Fruit fly (Drosophila melanogaster) whole organism, wandering third instar larva: ENCODE results near the gene Capr.

Source experiments
- Abd-B ChIP-seq: fragments of >200 bp; optimal IDR thresholded peaks from 2 replicates; lab custom pipeline; 2017; ENCODE audit warnings: missing biosample characterization, missing genetic modification characterization
- CG32264 ChIP-seq: fragments of 200-800 bp; sonication (Bioruptor generic); optimal IDR thresholded peaks from 2 replicates; lab custom pipeline; 2016; ENCODE audit warnings: missing biosample characterization, missing genetic modification characterization
- CG9705 ChIP-seq: fragments of 200-800 bp; sonication (Bioruptor generic); optimal IDR thresholded peaks from 2 replicates; lab custom pipeline; 2018; ENCODE audit warnings: missing biosample characterization, mild to moderate bottlenecking, missing genetic modification characterization
- CrebA ChIP-seq: fragments of 200-800 bp; sonication (Bioruptor generic); optimal IDR thresholded peaks from 2 replicates; lab custom pipeline; 2016; ENCODE audit warnings: missing biosample characterization, mild to moderate bottlenecking, missing genetic modification characterization, borderline replicate concordance
- Dfd ChIP-seq: fragments of >200 bp; optimal IDR thresholded peaks from 2 replicates; lab custom pipeline; 2017; ENCODE audit warnings: missing biosample characterization, missing genetic modification characterization
- Dif ChIP-seq: fragments of 200-275, 200-300 bp; sonication (Bioruptor generic); optimal IDR thresholded peaks from 2 replicates; lab custom pipeline; 2018; ENCODE audit warnings: missing biosample characterization, missing genetic modification characterization; ENCODE audit not compliant: partially characterized antibody
- HLH106 ChIP-seq: fragments of 200-800 bp; optimal IDR thresholded peaks from 3 replicates; lab custom pipeline; 2019; ENCODE audit warnings: missing biosample characterization, mild to moderate bottlenecking, missing genetic modification characterization, moderate library complexity
- Hnf4 ChIP-seq: fragments of 200-800 bp; sonication (Bioruptor generic); optimal IDR thresholded peaks from 2 replicates; lab custom pipeline; 2016; ENCODE audit warnings: missing biosample characterization, mild to moderate bottlenecking, missing genetic modification characterization
- Hr78 ChIP-seq: fragments of >200 bp; optimal IDR thresholded peaks from 2 replicates; lab custom pipeline; 2017; ENCODE audit warnings: missing biosample characterization, missing genetic modification characterization
- Hr83 ChIP-seq: fragments of 200-300 bp; sonication (Bioruptor generic); optimal IDR thresholded peaks from 2 replicates; lab custom pipeline; 2016; ENCODE audit warnings: missing biosample characterization, mild to moderate bottlenecking, missing genetic modification characterization, moderate library complexity; ENCODE audit not compliant: poor library complexity, severe bottlenecking
- Jra ChIP-seq: sonication (Bioruptor generic); optimal IDR thresholded peaks from 2 replicates; lab custom pipeline; 2016; ENCODE audit warnings: missing biosample characterization, missing genetic modification characterization
- Mio ChIP-seq: sonication (Bioruptor generic); optimal IDR thresholded peaks from 2 replicates; lab custom pipeline; 2016; ENCODE audit warnings: missing biosample characterization, missing genetic modification characterization
- Myc ChIP-seq: fragments of >200 bp; optimal IDR thresholded peaks from 2 replicates; lab custom pipeline; 2017
- OdsH ChIP-seq: fragments of 200-800 bp; sonication (Bioruptor generic); optimal IDR thresholded peaks from 2 replicates; lab custom pipeline; 2016; ENCODE audit warnings: missing biosample characterization, mild to moderate bottlenecking, missing genetic modification characterization
- Rel ChIP-seq, 2 experiments: fragments of 200-800 bp; sonication (Bioruptor generic) in 1 of 2; optimal IDR thresholded peaks; 2 replicates in 1 of 2; 3 replicates in 1 of 2; lab custom pipeline; 2016 to 2019; ENCODE audit warnings: mild to moderate bottlenecking in 2 of 2, missing biosample characterization in 2 of 2, missing genetic modification characterization in 2 of 2, moderate library complexity in 1 of 2
- br ChIP-seq: fragments of 200-800 bp; sonication (Bioruptor generic); optimal IDR thresholded peaks from 2 replicates; lab custom pipeline; 2016; ENCODE audit warnings: missing biosample characterization, missing genetic modification characterization
- brk ChIP-seq: fragments of 200-800 bp; sonication (Bioruptor generic); optimal IDR thresholded peaks from 2 replicates; lab custom pipeline; 2016; ENCODE audit warnings: missing biosample characterization, mild to moderate bottlenecking, missing genetic modification characterization
- dl ChIP-seq, 2 experiments: fragments of 175-275, 200-275 bp in 1 of 2; fragments of 200-275 bp in 1 of 2; sonication (Bioruptor generic); optimal IDR thresholded peaks; lab custom pipeline; 2018; ENCODE audit warnings: mild to moderate bottlenecking in 2 of 2, missing biosample characterization in 2 of 2, missing genetic modification characterization in 2 of 2, moderate library complexity in 2 of 2; ENCODE audit not compliant: partially characterized antibody in 2 of 2, insufficient read depth in 1 of 2
- dmrt93B ChIP-seq: fragments of 200-800 bp; sonication (Bioruptor generic); optimal IDR thresholded peaks from 2 replicates; lab custom pipeline; 2018; ENCODE audit warnings: missing biosample characterization, mild to moderate bottlenecking, missing genetic modification characterization
- dsf ChIP-seq: sonication (Bioruptor generic); optimal IDR thresholded peaks from 2 replicates; lab custom pipeline; 2016; ENCODE audit warnings: missing biosample characterization, missing genetic modification characterization, borderline replicate concordance
- ey ChIP-seq: fragments of 200-800 bp; sonication (Bioruptor generic); optimal IDR thresholded peaks from 2 replicates; lab custom pipeline; 2016; ENCODE audit warnings: missing biosample characterization, missing genetic modification characterization
- foxo ChIP-seq, 2 experiments: fragments of 200-800 bp; sonication (Bioruptor generic); optimal IDR thresholded peaks; 2 replicates in 1 of 2; 3 replicates in 1 of 2; lab custom pipeline; 2016 to 2017; ENCODE audit warnings: missing biosample characterization in 2 of 2, missing genetic modification characterization in 2 of 2
- fru ChIP-seq: fragments of 200-800 bp; sonication (Bioruptor generic); optimal IDR thresholded peaks from 3 replicates; lab custom pipeline; 2016; ENCODE audit warnings: missing biosample characterization, mild to moderate bottlenecking, missing genetic modification characterization
- h ChIP-seq: fragments of 200-800 bp; sonication (Bioruptor generic); optimal IDR thresholded peaks from 3 replicates; lab custom pipeline; 2016; ENCODE audit warnings: missing biosample characterization, mild to moderate bottlenecking, missing genetic modification characterization
- lola ChIP-seq: fragments of >200 bp; optimal IDR thresholded peaks from 2 replicates; lab custom pipeline; 2017; ENCODE audit warnings: missing biosample characterization, missing genetic modification characterization
- pan ChIP-seq: fragments of >200 bp; optimal IDR thresholded peaks from 2 replicates; lab custom pipeline; 2017
- psq ChIP-seq: fragments of 200-800 bp; sonication (Bioruptor generic); optimal IDR thresholded peaks from 3 replicates; lab custom pipeline; 2017; ENCODE audit warnings: missing biosample characterization, mild to moderate bottlenecking, missing genetic modification characterization, moderate library complexity
- rgr ChIP-seq: fragments of 200-800 bp; sonication (Bioruptor generic); optimal IDR thresholded peaks from 3 replicates; lab custom pipeline; 2016; ENCODE audit warnings: missing biosample characterization, mild to moderate bottlenecking, missing genetic modification characterization
- sage ChIP-seq: fragments of 200-800 bp; sonication (Bioruptor generic); optimal IDR thresholded peaks from 2 replicates; lab custom pipeline; 2016; ENCODE audit warnings: missing biosample characterization, mild to moderate bottlenecking, missing genetic modification characterization
- sv ChIP-seq: fragments of 200-800 bp; sonication (Bioruptor generic); optimal IDR thresholded peaks from 3 replicates; lab custom pipeline; 2016; ENCODE audit warnings: missing biosample characterization, missing genetic modification characterization
- usp ChIP-seq: fragments of >200 bp; optimal IDR thresholded peaks from 2 replicates; lab custom pipeline; 2017; ENCODE audit warnings: missing biosample characterization, missing genetic modification characterization
- woc ChIP-seq: sonication (Bioruptor generic); optimal IDR thresholded peaks from 2 replicates; lab custom pipeline; 2016; ENCODE audit warnings: missing biosample characterization, mild to moderate bottlenecking, missing genetic modification characterization

Gene Capr

DNA sequence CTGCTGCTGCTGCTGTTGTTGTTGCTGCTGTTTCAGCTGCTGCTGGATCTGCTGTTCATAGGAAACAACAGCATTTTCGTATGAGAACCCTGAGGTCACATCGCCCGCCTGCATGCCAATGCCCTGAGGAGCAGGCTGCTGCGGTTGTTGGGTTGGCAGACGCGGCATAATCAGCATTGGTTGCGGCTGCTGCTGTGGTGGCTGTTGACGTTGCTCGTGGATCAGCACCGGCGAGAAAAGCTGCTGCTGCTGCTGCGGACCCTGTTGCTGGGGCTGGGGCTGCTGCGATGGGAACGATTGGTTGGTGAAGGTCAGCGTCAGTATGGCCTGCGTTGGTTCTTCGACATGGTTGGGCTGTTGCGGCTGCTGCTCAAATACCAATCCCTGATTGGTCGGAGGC, 3.2 kb downstream of the Capr start:
- TF ChIP-seq pan (lab: Kevin White, UChicago) (no peak), Rel (GFP tag; optimal IDR thresholded peaks at IDR 0.05; lab: Kevin White, UChicago) (no peak), Rel (tag; optimal IDR thresholded peaks at IDR 0.05; lab: Kevin White, UChicago) (no peak), Abd-B (no peak), dmrt93B (no peak), sage (GFP tag; lab: Kevin White, UChicago) (no peak)

DNA sequence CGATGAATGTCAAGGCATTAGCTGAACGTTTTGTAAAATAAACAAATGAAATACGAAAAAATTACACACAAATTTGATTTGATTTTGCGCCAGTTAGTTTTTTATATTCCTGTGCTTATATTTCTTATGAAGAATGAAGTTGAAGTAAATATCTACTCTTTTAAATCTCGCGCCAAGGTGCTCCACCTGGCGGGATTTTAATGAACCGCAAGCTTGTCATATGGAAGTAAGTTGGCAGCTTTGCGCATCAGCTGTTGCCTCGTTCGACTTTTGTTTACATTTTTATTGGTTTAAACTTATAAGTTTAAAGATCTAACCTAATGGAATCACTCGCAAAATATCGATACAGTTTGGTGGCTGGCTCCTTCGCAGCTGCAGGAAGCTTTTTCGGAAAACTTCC, 6.0 kb downstream of the Capr start, which contains the start of gene CG42495:
CG42495 (plus strand) TSS at position 247 of the 400 bp plus-strand sequence.
- peak; percentile 71 for TF ChIP-seq Myc
- TF ChIP-seq Rel (GFP tag; optimal IDR thresholded peaks at IDR 0.05; lab: Kevin White, UChicago) = no peak
- TF ChIP-seq Rel (tag; optimal IDR thresholded peaks at IDR 0.05; lab: Kevin White, UChicago) = peak; percentile 5
- TF ChIP-seq usp (GFP tag; lab: Kevin White, UChicago) = no peak
- peak; percentile 21 for TF ChIP-seq Hr83 (GFP tag; lab: Kevin White, UChicago)
- peak; percentile 100 for TF ChIP-seq fru (GFP tag; lab: Kevin White, UChicago)
- TF ChIP-seq Jra (GFP tag; lab: Kevin White, UChicago) = no peak

DNA sequence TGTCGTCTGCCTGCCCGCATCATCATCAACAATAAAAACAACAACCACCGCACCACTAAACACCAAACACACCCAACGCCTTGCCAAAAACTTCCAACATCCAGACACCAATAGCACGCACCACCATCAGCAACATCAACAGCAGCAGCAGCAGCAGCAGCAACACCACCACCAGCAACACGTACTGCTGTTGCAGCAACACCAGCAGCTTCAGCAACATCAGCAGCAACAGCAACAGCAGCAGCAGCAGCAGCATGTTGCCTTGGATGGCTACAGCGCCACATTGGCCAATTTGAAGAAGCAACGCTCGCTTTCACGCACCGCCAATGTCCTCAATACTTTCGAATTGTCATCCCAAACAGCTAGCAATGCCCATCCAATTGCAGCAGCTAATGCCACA, 7.5 kb downstream of the Capr start:
- TF ChIP-seq Dfd = peak; percentile 92
- TF ChIP-seq dl (GFP tag; optimal IDR thresholded peaks at IDR 0.05; lab: Kevin White, UChicago; ENCODE audit: insufficient read depth in 1 of 2, partially characterized antibody in 2 of 2) = no peak

DNA sequence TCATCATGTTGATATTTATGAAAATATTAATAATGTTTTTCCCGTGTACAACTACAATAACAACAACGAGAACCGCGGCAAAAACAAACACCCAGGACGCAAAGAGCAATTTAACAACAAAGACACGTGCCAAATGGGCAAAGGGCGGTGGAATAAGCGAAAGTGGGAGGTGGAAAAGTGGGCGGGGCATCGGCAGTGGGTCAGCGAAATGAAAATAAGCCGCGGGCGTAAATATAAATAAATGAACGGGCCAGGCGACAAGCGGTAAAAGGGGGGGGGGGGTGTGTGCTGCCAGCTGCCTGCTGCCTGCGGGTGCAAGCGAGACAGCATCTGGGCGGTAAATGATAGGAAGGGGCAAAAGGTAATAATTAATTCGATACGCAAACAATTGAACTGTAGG, 19.4 kb downstream of the Capr start:
- TF ChIP-seq lola (no peak), usp (GFP tag; lab: Kevin White, UChicago) (no peak), foxo (GFP tag; optimal IDR thresholded peaks at IDR 0.05; lab: Kevin White, UChicago) (no peak), fru (GFP tag; lab: Kevin White, UChicago) (no peak), sv (GFP tag; lab: Kevin White, UChicago) (no peak), Abd-B (no peak), Jra (GFP tag; lab: Kevin White, UChicago) (no peak), brk (GFP tag; lab: Kevin White, UChicago) (no peak), psq (GFP tag; lab: Kevin White, UChicago) (no peak), pan (lab: Kevin White, UChicago) (no peak), dl (GFP tag; optimal IDR thresholded peaks at IDR 0.05; lab: Kevin White, UChicago; ENCODE audit: insufficient read depth in 1 of 2, partially characterized antibody in 2 of 2) (no peak), CrebA (GFP tag; lab: Kevin White, UChicago) (no peak), dsf (no peak)

DNA sequence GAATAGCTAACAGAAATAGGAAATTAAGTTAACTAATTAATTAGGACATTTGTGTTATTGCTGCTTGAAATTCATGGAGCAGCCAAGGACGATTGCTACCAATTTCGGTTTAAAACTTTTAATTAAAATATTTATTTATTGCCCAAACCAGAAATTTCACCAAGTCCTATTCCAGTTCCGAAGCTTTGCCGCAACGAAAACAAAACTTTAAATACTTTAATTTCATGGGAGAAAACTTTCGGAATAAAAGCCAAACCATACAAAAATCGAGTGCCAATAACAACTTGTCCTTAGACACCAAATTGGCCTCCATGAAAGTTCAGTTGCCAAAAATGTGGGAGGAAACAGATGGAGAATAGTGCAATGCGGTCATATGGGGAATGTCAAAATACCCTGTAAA, 29.9 kb downstream of the Capr start:
- TF ChIP-seq pan (lab: Kevin White, UChicago) (no peak), Rel (GFP tag; optimal IDR thresholded peaks at IDR 0.05; lab: Kevin White, UChicago) (no peak), Rel (tag; optimal IDR thresholded peaks at IDR 0.05; lab: Kevin White, UChicago) (no peak), Hr83 (GFP tag; lab: Kevin White, UChicago) (no peak), Myc (no peak), ey (GFP tag; lab: Kevin White, UChicago) (no peak), HLH106 (tag; lab: Kevin White, UChicago) (no peak), rgr (GFP tag; lab: Kevin White, UChicago) (no peak), foxo (GFP tag; optimal IDR thresholded peaks at IDR 0.05; lab: Kevin White, UChicago) (no peak), Hnf4 (GFP tag; lab: Kevin White, UChicago) (no peak), Dif (GFP tag; lab: Kevin White, UChicago) (no peak), CG9705 (GFP tag; lab: Kevin White, UChicago) (no peak), woc (GFP tag; lab: Kevin White, UChicago) (no peak)

DNA sequence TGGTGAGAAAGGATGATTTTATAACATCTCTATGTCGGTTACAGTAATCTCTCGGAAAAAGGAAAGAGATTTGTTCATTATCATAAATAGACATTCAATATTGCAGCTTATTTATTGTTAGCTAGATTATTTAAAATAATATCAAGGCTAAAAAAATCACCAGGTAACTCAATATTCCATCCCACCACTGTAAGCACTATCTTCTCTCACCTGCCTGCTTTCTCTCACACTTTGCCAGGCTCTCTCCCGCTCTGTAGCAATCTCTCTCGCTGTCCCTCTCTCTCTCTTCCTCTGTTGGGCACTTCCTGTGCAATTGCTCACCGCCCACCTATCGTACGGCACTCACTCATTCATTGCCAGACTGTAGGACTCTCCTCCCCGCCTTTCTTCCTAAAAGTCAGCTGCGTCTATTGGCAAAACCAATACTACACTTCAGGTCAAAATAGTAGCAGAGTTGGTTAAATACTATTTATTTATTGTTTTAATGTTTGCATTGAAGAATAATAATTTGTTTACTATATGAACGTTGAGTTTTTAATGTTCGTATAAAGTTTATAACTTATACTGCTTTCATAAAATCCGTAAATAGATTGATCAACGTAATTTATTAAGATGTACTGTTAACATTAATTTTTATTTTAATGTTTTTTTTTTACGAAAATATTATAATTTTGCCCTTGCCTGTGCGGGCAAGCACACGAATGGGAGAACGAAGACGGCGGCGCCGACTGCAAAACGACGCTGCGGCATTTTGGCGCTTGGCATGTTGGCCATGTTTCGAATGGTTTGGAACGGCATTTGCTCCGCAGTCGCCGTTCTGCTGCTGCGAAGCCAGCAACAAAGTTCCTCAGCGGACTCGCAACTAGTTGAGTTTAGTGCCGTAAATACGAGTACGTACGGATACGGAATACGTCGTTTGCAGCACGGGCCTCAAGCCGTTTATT, 32.3 kb downstream of the Capr start:
- TF ChIP-seq sv (GFP tag; lab: Kevin White, UChicago) (peak; percentile 95), OdsH (GFP tag; lab: Kevin White, UChicago) (peak; percentile 90), foxo (GFP tag; optimal IDR thresholded peaks at IDR 0.05; lab: Kevin White, UChicago) (peak; percentile 13 to 87), Hr78 (GFP tag; lab: Kevin White, UChicago) (no peak), h (GFP tag; lab: Kevin White, UChicago) (peak; percentile 95), Myc (no peak), psq (GFP tag; lab: Kevin White, UChicago) (peak; percentile 86), Mio (peak; percentile 33), CG32264 (GFP tag; lab: Kevin White, UChicago) (peak; percentile 67), brk (GFP tag; lab: Kevin White, UChicago) (peak; percentile 74), lola (no peak), Dif (GFP tag; lab: Kevin White, UChicago) (peak; percentile 99), Hr83 (GFP tag; lab: Kevin White, UChicago) (peak; percentile 70), Abd-B (no peak), rgr (GFP tag; lab: Kevin White, UChicago) (peak; percentile 94), dl (GFP tag; optimal IDR thresholded peaks at IDR 0.05; lab: Kevin White, UChicago; ENCODE audit: insufficient read depth in 1 of 2, partially characterized antibody in 2 of 2) (peak; percentile 98 to 99), CrebA (GFP tag; lab: Kevin White, UChicago) (peak; percentile 46), Dfd (peak; percentile 92), ey (GFP tag; lab: Kevin White, UChicago) (peak; percentile 95), br (GFP tag; lab: Kevin White, UChicago) (peak; percentile 76), Jra (GFP tag; lab: Kevin White, UChicago) (peak; percentile 62), sage (GFP tag; lab: Kevin White, UChicago) (peak; percentile 67), CG9705 (GFP tag; lab: Kevin White, UChicago) (peak; percentile 79), usp (GFP tag; lab: Kevin White, UChicago) (no peak)
